Worm (Caenorhabditis elegans) whole organism, midembryonic: ENCODE results near the gene col-163.

Experiments
- T22C8.4 ChIP-seq: fragments of 200-800 bp; sonication (Bioruptor generic); IDR thresholded peaks from 2 replicates; pipeline ENCODE4 v1.3.6; 2022; ENCODE audit warnings: missing genetic modification characterization, missing compliant biosample characterization
- cog-1 ChIP-seq: sonication (generic microtip); optimal IDR thresholded peaks from 2 replicates; lab custom pipeline; 2016; ENCODE audit warnings: missing genetic modification characterization, missing compliant biosample characterization
- flt-1 ChIP-seq: fragments of 200-800 bp; sonication (Bioruptor generic); IDR thresholded peaks from 2 replicates; pipeline ENCODE4 v1.3.6; 2022; ENCODE audit warnings: missing genetic modification characterization, missing compliant biosample characterization
- klf-2 ChIP-seq: fragments of 200-800 bp; sonication (Bioruptor generic); conservative IDR thresholded peaks from 2 replicates; pipeline ENCODE4 v1.3.6; 2022; ENCODE audit warnings: missing genetic modification reagents, missing genetic modification characterization, missing compliant biosample characterization
- med-1 ChIP-seq: sonication (generic microtip); optimal IDR thresholded peaks from 2 replicates; lab custom pipeline; 2017; ENCODE audit warnings: missing genetic modification characterization, mild to moderate bottlenecking, missing compliant biosample characterization, antibody characterized with exemption, missing genetic modification reagents; ENCODE audit not compliant: insufficient read depth
- ref-1 ChIP-seq: fragments of 200-800 bp; sonication (Bioruptor generic); conservative IDR thresholded peaks from 2 replicates; pipeline ENCODE4 v1.3.6; 2022; ENCODE audit warnings: missing genetic modification reagents, missing genetic modification characterization, missing compliant biosample characterization
- tab-1 ChIP-seq: fragments of 200-800 bp; sonication (Bioruptor generic); IDR thresholded peaks from 2 replicates; pipeline ENCODE4 v1.3.6; 2022; ENCODE audit warnings: missing genetic modification characterization, missing compliant biosample characterization
- ztf-23 ChIP-seq: fragments of 200-800 bp; sonication (Bioruptor generic); IDR thresholded peaks from 2 replicates; pipeline ENCODE4 v1.3.6; 2022; ENCODE audit warnings: missing genetic modification reagents, missing genetic modification characterization, missing compliant biosample characterization
- ztf-29 ChIP-seq: fragments of 200-800 bp; sonication (Bioruptor generic); IDR thresholded peaks from 2 replicates; pipeline ENCODE4 v1.3.6; 2022; ENCODE audit warnings: missing genetic modification reagents, missing genetic modification characterization, missing compliant biosample characterization

- TF ChIP-seq flt-1 (GFP tag; lab: Robert Waterston, UW), result no peak
- TF ChIP-seq T22C8.4 (GFP tag; lab: Robert Waterston, UW), result no peak
- TF ChIP-seq med-1 (GFP tag; lab: Kevin White, UChicago), result no peak
- no peak for TF ChIP-seq cog-1 (tag; lab: Kevin White, UChicago)
- TF ChIP-seq ztf-29, result no peak
- TF ChIP-seq tab-1 (GFP tag; lab: Robert Waterston, UW), result no peak
- no peak for TF ChIP-seq ref-1 (GFP tag; lab: Robert Waterston, UW)
- no peak for TF ChIP-seq klf-2
- TF ChIP-seq ztf-23 (GFP tag; lab: Robert Waterston, UW), result no peak
Observed at ce11 chrV:20603014-20603413, 3.1 kb downstream of the col-163 start, which contains the start of gene ttr-11.
